Fruit fly (Drosophila melanogaster) whole organism, embryonic: ENCODE data around the gene Ccp84Ac.

Experiments
- ATbp ChIP-seq: fragments of 200-800 bp; sonication (Bioruptor generic); optimal IDR thresholded peaks from 2 replicates; lab custom pipeline; 2017; ENCODE audit warnings: missing biosample characterization, mild to moderate bottlenecking, missing genetic modification characterization, missing genetic modification reagents
- Bteb2 ChIP-seq: fragments of 200-800 bp; sonication (Bioruptor generic); optimal IDR thresholded peaks from 2 replicates; lab custom pipeline; 2016; ENCODE audit warnings: missing biosample characterization, missing genetic modification characterization
- CG10321 ChIP-seq: fragments of 200-800 bp; sonication (Bioruptor generic); IDR thresholded peaks from 2 replicates; pipeline ENCODE4 v1.3.6; 2022; ENCODE audit warnings: missing biosample characterization, missing genetic modification characterization
- CG12236 ChIP-seq: fragments of 200-800 bp; sonication (Bioruptor generic); optimal IDR thresholded peaks from 2 replicates; lab custom pipeline; 2016; ENCODE audit warnings: missing biosample characterization, missing genetic modification characterization
- CG13624 ChIP-seq: fragments of 200-800 bp; sonication (Bioruptor generic); optimal IDR thresholded peaks from 2 replicates; lab custom pipeline; 2016; ENCODE audit warnings: missing biosample characterization, missing genetic modification characterization
- CG13775 ChIP-seq: fragments of 200-800 bp; sonication (Bioruptor generic); optimal IDR thresholded peaks from 3 replicates; lab custom pipeline; 2017; ENCODE audit warnings: missing biosample characterization, mild to moderate bottlenecking, missing genetic modification characterization
- CG14667 ChIP-seq: fragments of 200-800 bp; sonication (Bioruptor generic); IDR thresholded peaks from 2 replicates; pipeline ENCODE4 v1.3.6; 2022; ENCODE audit warnings: missing biosample characterization, missing genetic modification characterization
- CG15601 ChIP-seq: fragments of 200-800 bp; sonication (Bioruptor generic); optimal IDR thresholded peaks from 3 replicates; lab custom pipeline; 2019; ENCODE audit warnings: missing biosample characterization, mild to moderate bottlenecking, missing genetic modification characterization, moderate library complexity
- CG16863 ChIP-seq: fragments of 200-800 bp; sonication (Bioruptor generic); optimal IDR thresholded peaks from 3 replicates; lab custom pipeline; 2016; ENCODE audit warnings: missing biosample characterization, missing genetic modification characterization
- CG1832 ChIP-seq: fragments of 200-800 bp; sonication (Bioruptor generic); optimal IDR thresholded peaks from 2 replicates; lab custom pipeline; 2017; ENCODE audit warnings: missing biosample characterization, mild to moderate bottlenecking, missing genetic modification characterization, inconsistent platforms
- CG30403 ChIP-seq: fragments of 200-800 bp; sonication (Bioruptor generic); optimal IDR thresholded peaks from 3 replicates; lab custom pipeline; 2016; ENCODE audit warnings: missing biosample characterization, missing genetic modification characterization
- CG30431 ChIP-seq: fragments of 200-800 bp; sonication (Bioruptor generic); optimal IDR thresholded peaks from 2 replicates; lab custom pipeline; 2017; ENCODE audit warnings: missing biosample characterization, missing genetic modification characterization
- CG33213 ChIP-seq: fragments of 200-800 bp; sonication (Bioruptor generic); optimal IDR thresholded peaks from 3 replicates; lab custom pipeline; 2016; ENCODE audit warnings: missing biosample characterization, missing genetic modification characterization
- CG3407 ChIP-seq: fragments of 200-800 bp; sonication (Bioruptor generic); optimal IDR thresholded peaks from 2 replicates; lab custom pipeline; 2018; ENCODE audit warnings: missing biosample characterization, mild to moderate bottlenecking, missing genetic modification characterization
- CG3726 ChIP-seq: fragments of 200-800 bp; sonication (Bioruptor generic); IDR thresholded peaks from 3 replicates; pipeline ENCODE4, ENCODE4 v1.3.6; 2022; ENCODE audit warnings: missing biosample characterization, missing genetic modification characterization
- CG5245 ChIP-seq: fragments of 200-800 bp; sonication (Bioruptor generic); optimal IDR thresholded peaks from 3 replicates; lab custom pipeline; 2016; ENCODE audit warnings: missing biosample characterization, missing genetic modification characterization
- CG6813 ChIP-seq: fragments of 200-800 bp; sonication (Bioruptor generic); optimal IDR thresholded peaks from 2 replicates; lab custom pipeline; 2017; ENCODE audit warnings: missing biosample characterization, missing genetic modification characterization, mild to moderate bottlenecking, moderate library complexity, missing genetic modification reagents
- CG6854 ChIP-seq: fragments of 200-800 bp; sonication (Bioruptor generic); optimal IDR thresholded peaks from 3 replicates; lab custom pipeline; 2017; ENCODE audit warnings: missing biosample characterization, mild to moderate bottlenecking, missing genetic modification characterization
- CG7963 ChIP-seq: fragments of 200-800 bp; sonication (Bioruptor generic); IDR thresholded peaks from 3 replicates; pipeline ENCODE4 v1.3.6; 2022; ENCODE audit warnings: missing biosample characterization, missing genetic modification characterization; ENCODE audit not compliant: partially characterized antibody
- CG8089 ChIP-seq: fragments of 200-800 bp; sonication (Bioruptor generic); optimal IDR thresholded peaks from 3 replicates; lab custom pipeline; 2016; ENCODE audit warnings: missing biosample characterization, missing genetic modification characterization
- CG8944 ChIP-seq: fragments of 200-800 bp; sonication (Bioruptor generic); optimal IDR thresholded peaks from 3 replicates; lab custom pipeline; 2016; ENCODE audit warnings: missing biosample characterization, missing genetic modification characterization
- CG9215 ChIP-seq: fragments of 200-800 bp; sonication (Bioruptor generic); IDR thresholded peaks from 2 replicates; pipeline ENCODE4 v1.3.6; 2022; ENCODE audit warnings: missing biosample characterization, missing genetic modification characterization
- Dll ChIP-seq: fragments of 200-800 bp; sonication (Bioruptor generic); IDR thresholded peaks from 4 replicates; pipeline ENCODE4 v1.3.6; 2022; ENCODE audit warnings: missing biosample characterization, missing genetic modification characterization; ENCODE audit not compliant: partially characterized antibody
- GATAe ChIP-seq: fragments of 200-800 bp; sonication (Bioruptor generic); conservative IDR thresholded peaks from 2 replicates; pipeline ENCODE4 v1.3.6; 2022; ENCODE audit warnings: missing biosample characterization, missing genetic modification characterization
- Gsc ChIP-seq: fragments of 200-800 bp; sonication (Bioruptor generic); IDR thresholded peaks from 2 replicates; pipeline ENCODE4 v1.3.6; 2022; ENCODE audit warnings: missing biosample characterization, missing genetic modification characterization
- HmgZ ChIP-seq: fragments of 200-800 bp; sonication (Bioruptor generic); optimal IDR thresholded peaks from 2 replicates; lab custom pipeline; 2018; ENCODE audit warnings: missing biosample characterization, mild to moderate bottlenecking, missing genetic modification characterization
- Lhr ChIP-seq: fragments of 200-800 bp; sonication (Bioruptor generic); optimal IDR thresholded peaks from 3 replicates; lab custom pipeline; 2017; ENCODE audit warnings: mild to moderate bottlenecking, missing biosample characterization, missing genetic modification reagents, missing genetic modification characterization
- Neu2 ChIP-seq: fragments of 200-800 bp; sonication (Bioruptor generic); optimal IDR thresholded peaks from 3 replicates; lab custom pipeline; 2016; ENCODE audit warnings: missing biosample characterization, missing genetic modification characterization, borderline replicate concordance
- Sin3A ChIP-seq: fragments of >200 bp; optimal IDR thresholded peaks from 2 replicates; lab custom pipeline; 2018
- TFAM ChIP-seq: fragments of 200-800 bp; sonication (Bioruptor generic); optimal IDR thresholded peaks from 2 replicates; lab custom pipeline; 2017; ENCODE audit warnings: missing biosample characterization, missing genetic modification characterization, inconsistent platforms
- Vsx1 ChIP-seq: fragments of 200-800 bp; sonication (Bioruptor generic); optimal IDR thresholded peaks from 2 replicates; lab custom pipeline; 2017; ENCODE audit warnings: missing biosample characterization, mild to moderate bottlenecking, missing genetic modification characterization, missing genetic modification reagents
- ato ChIP-seq: fragments of 200-800 bp; sonication (Bioruptor generic); IDR thresholded peaks from 2 replicates; pipeline ENCODE4 v1.3.6; 2022; ENCODE audit warnings: missing biosample characterization, missing genetic modification characterization; ENCODE audit not compliant: partially characterized antibody
- ci ChIP-seq: fragments of 200-800 bp; sonication (Bioruptor generic); IDR thresholded peaks from 3 replicates; pipeline ENCODE4 v1.3.6; 2022; ENCODE audit warnings: missing biosample characterization, missing genetic modification characterization
- da ChIP-seq: fragments of 200-800 bp; sonication (Bioruptor generic); optimal IDR thresholded peaks from 2 replicates; lab custom pipeline; 2016; ENCODE audit warnings: missing biosample characterization, missing genetic modification characterization
- dan ChIP-seq: fragments of 200-800 bp; sonication (Bioruptor generic); IDR thresholded peaks from 2 replicates; pipeline ENCODE4 v1.3.6; 2022; ENCODE audit warnings: missing biosample characterization, missing genetic modification characterization
- danr ChIP-seq: fragments of 200-800 bp; sonication (Bioruptor generic); IDR thresholded peaks from 2 replicates; pipeline ENCODE4 v1.3.6; 2022; ENCODE audit warnings: missing biosample characterization, missing genetic modification characterization
- ems ChIP-seq: fragments of 200-800 bp; sonication (Bioruptor generic); optimal IDR thresholded peaks from 3 replicates; lab custom pipeline; 2016; ENCODE audit warnings: missing biosample characterization, missing genetic modification characterization
- fd102C ChIP-seq: fragments of 200-800 bp; sonication (Bioruptor generic); optimal IDR thresholded peaks from 2 replicates; lab custom pipeline; 2018; ENCODE audit warnings: missing biosample characterization, mild to moderate bottlenecking, missing genetic modification characterization, moderate library complexity
- ftz-f1 ChIP-seq: fragments of 200-800 bp; sonication (Bioruptor generic); optimal IDR thresholded peaks from 2 replicates; lab custom pipeline; 2016; ENCODE audit warnings: missing biosample characterization, missing genetic modification characterization
- grn ChIP-seq: fragments of 200-800 bp; sonication (Bioruptor generic); optimal IDR thresholded peaks from 3 replicates; lab custom pipeline; 2017; ENCODE audit warnings: missing biosample characterization, missing genetic modification characterization
- her ChIP-seq: fragments of 200-800 bp; sonication (Bioruptor generic); optimal IDR thresholded peaks from 2 replicates; lab custom pipeline; 2016; ENCODE audit warnings: missing biosample characterization, missing genetic modification characterization
- lbe ChIP-seq: fragments of 200-800 bp; sonication (Bioruptor generic); optimal IDR thresholded peaks from 2 replicates; lab custom pipeline; 2016; ENCODE audit warnings: missing biosample characterization, mild to moderate bottlenecking, missing genetic modification characterization
- luna ChIP-seq: fragments of 200-800 bp; sonication (Bioruptor generic); optimal IDR thresholded peaks from 2 replicates; lab custom pipeline; 2016; ENCODE audit warnings: missing biosample characterization, missing genetic modification characterization
- otp ChIP-seq: fragments of 200-800 bp; sonication (Bioruptor generic); IDR thresholded peaks from 3 replicates; pipeline ENCODE4, ENCODE4 v1.3.6; 2022; ENCODE audit warnings: missing biosample characterization, missing genetic modification characterization
- pnt ChIP-seq: fragments of 200-800 bp; sonication (Bioruptor generic); optimal IDR thresholded peaks from 3 replicates; lab custom pipeline; 2016; ENCODE audit warnings: missing biosample characterization, missing genetic modification characterization
- prd ChIP-seq, 3 experiments: fragments of >200 bp in 2 of 3; fragments of 200-800 bp in 1 of 3; sonication (Bioruptor generic) in 1 of 3; optimal IDR thresholded peaks in 2 of 3; IDR thresholded peaks in 1 of 3; 2 replicates in 2 of 3; 3 replicates in 1 of 3; pipeline versions ENCODE4 v1.3.6 to Lab custom; 2017 to 2022; ENCODE audit warnings: missing biosample characterization in 1 of 3, missing genetic modification characterization in 1 of 3
- run ChIP-seq: fragments of 200-800 bp; sonication (Bioruptor generic); optimal IDR thresholded peaks from 3 replicates; lab custom pipeline; 2018; ENCODE audit warnings: missing biosample characterization, mild to moderate bottlenecking, missing genetic modification characterization
- salm ChIP-seq: fragments of 200-800 bp; sonication (Bioruptor generic); optimal IDR thresholded peaks from 2 replicates; lab custom pipeline; 2018; ENCODE audit warnings: missing biosample characterization, mild to moderate bottlenecking, missing genetic modification characterization
- schlank ChIP-seq: fragments of 200-800 bp; sonication (Bioruptor generic); optimal IDR thresholded peaks from 2 replicates; lab custom pipeline; 2018; ENCODE audit warnings: missing biosample characterization, mild to moderate bottlenecking, missing genetic modification characterization
- sd ChIP-seq: fragments of 200-800 bp; sonication (Bioruptor generic); optimal IDR thresholded peaks from 3 replicates; lab custom pipeline; 2018; ENCODE audit warnings: missing biosample characterization, mild to moderate bottlenecking, missing genetic modification characterization, moderate library complexity
- sisA ChIP-seq: fragments of 200-800 bp; sonication (Bioruptor generic); IDR thresholded peaks from 2 replicates; pipeline ENCODE4 v1.3.6; 2022; ENCODE audit warnings: missing biosample characterization, missing genetic modification characterization
- slou ChIP-seq: fragments of 200-800 bp; sonication (Bioruptor generic); optimal IDR thresholded peaks from 3 replicates; lab custom pipeline; 2016; ENCODE audit warnings: missing biosample characterization, missing genetic modification characterization

The Ccp84Ac gene

dm6 chr3R:6667245-6667644, 28.8 kb downstream of the Ccp84Ac start (continued):
- TF ChIP-seq Lhr (GFP tag; lab: Kevin White, UChicago) (peak; percentile 43), Bteb2 (GFP tag; lab: Kevin White, UChicago) (no peak), ftz-f1 (GFP tag; lab: Kevin White, UChicago) (no peak), CG15601 (tag; lab: Kevin White, UChicago) (peak; percentile 39), ci (peak; percentile 53; the same call in 1 of the 3 replicates), prd (optimal IDR thresholded peaks at IDR 0.05; lab: Kevin White, UChicago) (no peak), prd (GFP tag; IDR thresholded peaks at IDR 0.05; lab: Robert Waterston, UW) (no peak), CG30403 (no peak), da (GFP tag; lab: Kevin White, UChicago) (peak; percentile 46), CG12236 (GFP tag; lab: Kevin White, UChicago) (peak; percentile 68), CG14667 (GFP tag; lab: Robert Waterston, UW) (no peak), Neu2 (GFP tag; lab: Kevin White, UChicago) (peak; percentile 90), sd (tag; lab: Kevin White, UChicago) (peak; percentile 40), lbe (GFP tag; lab: Kevin White, UChicago) (no peak), fd102C (GFP tag; lab: Kevin White, UChicago) (peak; percentile 98), schlank (tag; lab: Kevin White, UChicago) (no peak), dan (no peak), grn (GFP tag; lab: Kevin White, UChicago) (peak; percentile 79), ato (no peak), pnt (GFP tag; lab: Kevin White, UChicago) (no peak), CG1832 (GFP tag; lab: Kevin White, UChicago) (no peak), ATbp (GFP tag; lab: Kevin White, UChicago) (peak; percentile 49), HmgZ (tag; lab: Kevin White, UChicago) (no peak), CG6813 (GFP tag; lab: Kevin White, UChicago) (peak; percentile 81), CG16863 (GFP tag; lab: Kevin White, UChicago) (peak; percentile 3), CG33213 (GFP tag; lab: Kevin White, UChicago) (peak; percentile 8), CG3726 (GFP tag; lab: Robert Waterston, UW) (no peak), luna (GFP tag; lab: Kevin White, UChicago) (no peak), CG30431 (GFP tag; lab: Kevin White, UChicago) (no peak), Sin3A (lab: Kevin White, UChicago) (no peak), Dll (no peak), salm (tag; lab: Kevin White, UChicago) (peak; percentile 53), CG13775 (no peak), CG5245 (GFP tag; lab: Kevin White, UChicago) (peak; percentile 5), slou (GFP tag; lab: Kevin White, UChicago) (no peak), CG8089 (GFP tag; lab: Kevin White, UChicago) (peak; percentile 49), Gsc (GFP tag; lab: Robert Waterston, UW) (no peak), CG13624 (no peak), Vsx1 (GFP tag; lab: Kevin White, UChicago) (peak; percentile 54), otp (GFP tag; lab: Robert Waterston, UW) (no peak; the same call in 2 of the 3 replicates), sisA (GFP tag; lab: Robert Waterston, UW) (no peak), CG3407 (GFP tag; lab: Kevin White, UChicago) (peak; percentile 48), TFAM (GFP tag; lab: Kevin White, UChicago) (peak; percentile 13), danr (GFP tag; lab: Robert Waterston, UW) (no peak), CG6854 (no peak), run (tag; lab: Kevin White, UChicago) (peak; percentile 1), her (GFP tag; lab: Kevin White, UChicago) (peak; percentile 31), GATAe (GFP tag; lab: Robert Waterston, UW) (no peak), CG7963 (GFP tag; lab: Robert Waterston, UW) (no peak), CG10321 (GFP tag; lab: Robert Waterston, UW) (no peak), CG9215 (GFP tag; lab: Robert Waterston, UW) (no peak), CG8944 (GFP tag; lab: Kevin White, UChicago) (no peak), ems (GFP tag; lab: Kevin White, UChicago) (no peak)
